Fruit fly (Drosophila melanogaster) whole organism, pupa: ENCODE data around the gene CtsB.

Source experiments
- CG12605 ChIP-seq: fragments of 200-800 bp; sonication (Bioruptor generic); IDR thresholded peaks from 2 replicates; pipeline ENCODE4 v1.3.6; 2022; ENCODE audit warnings: missing biosample characterization, missing genetic modification characterization
- CG13204 ChIP-seq: fragments of 200-800 bp; sonication (Bioruptor generic); optimal IDR thresholded peaks from 2 replicates; lab custom pipeline; 2018; ENCODE audit warnings: missing biosample characterization, mild to moderate bottlenecking, missing genetic modification characterization, moderate library complexity
- CG15710 ChIP-seq: fragments of 200-800 bp; sonication (Bioruptor generic); optimal IDR thresholded peaks from 2 replicates; lab custom pipeline; 2018; ENCODE audit warnings: missing biosample characterization, mild to moderate bottlenecking, missing genetic modification characterization, moderate library complexity
- CG32121 ChIP-seq: fragments of 200-800 bp; sonication (Bioruptor generic); IDR thresholded peaks from 2 replicates; pipeline ENCODE4 v1.3.6; 2022; ENCODE audit warnings: missing biosample characterization, missing genetic modification characterization
- CG9948 ChIP-seq: fragments of 200-800 bp; sonication (Bioruptor generic); optimal IDR thresholded peaks from 2 replicates; lab custom pipeline; 2018; ENCODE audit warnings: missing biosample characterization, mild to moderate bottlenecking, missing genetic modification characterization, moderate library complexity
- EcR ChIP-seq: fragments of 200-800 bp; sonication (Bioruptor generic); optimal IDR thresholded peaks from 3 replicates; lab custom pipeline; 2019; ENCODE audit warnings: missing biosample characterization, missing genetic modification characterization, mild to moderate bottlenecking, moderate library complexity, missing genetic modification reagents
- Ets98B ChIP-seq: fragments of 200-800 bp; sonication (Bioruptor generic); IDR thresholded peaks from 2 replicates; pipeline ENCODE4 v1.3.6; 2022; ENCODE audit warnings: missing biosample characterization, missing genetic modification characterization
- Pif1B ChIP-seq: fragments of 200-800 bp; sonication (Bioruptor generic); optimal IDR thresholded peaks from 3 replicates; lab custom pipeline; 2016; ENCODE audit warnings: missing biosample characterization, missing genetic modification characterization
- rn ChIP-seq: fragments of 200-800 bp; sonication (Bioruptor generic); IDR thresholded peaks from 2 replicates; pipeline ENCODE4 v1.3.6; 2022; ENCODE audit warnings: missing biosample characterization, missing genetic modification characterization

DNA sequence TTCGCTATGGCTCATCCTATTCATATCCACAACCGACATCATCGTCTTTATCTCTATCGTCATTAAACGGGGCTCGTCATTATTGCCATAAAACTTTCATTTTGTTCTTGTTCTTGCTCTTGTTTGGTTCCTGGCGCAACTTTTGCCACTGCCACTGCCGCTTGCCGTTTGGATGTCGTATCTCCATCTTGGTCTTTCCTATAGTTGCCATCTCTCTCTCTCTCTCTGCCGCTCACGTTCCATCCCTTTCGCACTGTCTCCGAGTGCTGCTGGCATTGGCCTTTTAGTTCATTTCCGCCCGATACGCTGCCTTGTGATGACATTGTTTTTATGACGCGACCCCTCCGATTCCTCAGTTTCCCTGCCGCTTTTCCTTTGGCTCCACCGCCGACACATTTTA, 10.5 kb upstream of the CtsB start:
- no peak for TF ChIP-seq Ets98B
- no peak for TF ChIP-seq CG32121
- no peak for TF ChIP-seq CG15710 (tag; lab: Kevin White, UChicago)
- no peak for TF ChIP-seq CG12605 (GFP tag; lab: Robert Waterston, UW)
- no peak for TF ChIP-seq Pif1B (GFP tag; lab: Kevin White, UChicago)
- TF ChIP-seq rn (GFP tag; lab: Robert Waterston, UW), result no peak
- TF ChIP-seq CG13204, result no peak
- TF ChIP-seq CG9948 (tag; lab: Kevin White, UChicago), result no peak
- TF ChIP-seq EcR (GFP tag; lab: Kevin White, UChicago), result peak; percentile 32
